Worm (Caenorhabditis elegans): ENCODE results near the gene npr-24.

ce11 chrX:17516941-17517340 lies 30.3 kb upstream of the npr-24 start:
- TF ChIP-seq lsy-2 (tag; optimal IDR thresholded peaks at IDR 0.05) (no peak), ceh-16 (tag; optimal IDR thresholded peaks at IDR 0.05) (no peak), nhr-23 (tag; optimal IDR thresholded peaks at IDR 0.05) (no peak), elt-3 (tag; optimal IDR thresholded peaks at IDR 0.05) (no peak)

Data from whole organism, L2 larva.